Fruit fly (Drosophila melanogaster): ENCODE measurements around the gene Galk.

The Galk gene

dm6 chr3L:8953199-8953956 is 32.5 kb downstream of the Galk start (continued):
- peak; percentile 57; the same call in 2 of the 3 replicates for TF ChIP-seq Opbp (GFP tag; IDR thresholded peaks at IDR 0.05; ENCODE audit: partially characterized antibody)
- no peak for TF ChIP-seq CG3995 (GFP tag; optimal IDR thresholded peaks at IDR 0.05)
- no peak for TF ChIP-seq usp (GFP tag; optimal IDR thresholded peaks at IDR 0.05)
- no peak for TF ChIP-seq ab (GFP tag; optimal IDR thresholded peaks at IDR 0.05)
- TF ChIP-seq CTCF (GFP tag; optimal IDR thresholded peaks at IDR 0.05): peak; percentile 28
- no peak for TF ChIP-seq ttk (GFP tag; IDR thresholded peaks at IDR 0.05)
- no peak for TF ChIP-seq CG5245 (GFP tag; optimal IDR thresholded peaks at IDR 0.05)
- TF ChIP-seq Nf-YA (GFP tag; IDR thresholded peaks at IDR 0.05): no peak
- peak; percentile 37 for TF ChIP-seq az2 (GFP tag; optimal IDR thresholded peaks at IDR 0.05)
- no peak for TF ChIP-seq p53 (GFP tag; optimal IDR thresholded peaks at IDR 0.05)
- TF ChIP-seq CG9727 (GFP tag; optimal IDR thresholded peaks at IDR 0.05): peak; percentile 63
- TF ChIP-seq CG17802 (tag; optimal IDR thresholded peaks at IDR 0.05): no peak
- no peak for TF ChIP-seq CG7963 (GFP tag; IDR thresholded peaks at IDR 0.05; ENCODE audit: partially characterized antibody)
- no peak for TF ChIP-seq bowl (GFP tag; IDR thresholded peaks at IDR 0.05)
- TF ChIP-seq Ets65A (GFP tag): peak; percentile 46
- peak; percentile 27; the same call in 1 of the 2 replicates for TF ChIP-seq ato (GFP tag; IDR thresholded peaks at IDR 0.05; ENCODE audit: partially characterized antibody)
- no peak for TF ChIP-seq jigr1 (GFP tag; IDR thresholded peaks at IDR 0.05)
- no peak for TF ChIP-seq tna (GFP tag; IDR thresholded peaks at IDR 0.05; ENCODE audit: partially characterized antibody)
- peak; percentile 62 for TF ChIP-seq CG10209 (GFP tag; optimal IDR thresholded peaks at IDR 0.05)
- TF ChIP-seq vnd (GFP tag; IDR thresholded peaks at IDR 0.05; ENCODE audit: partially characterized antibody): peak; percentile 26; the same call in 1 of the 3 replicates
- no peak for TF ChIP-seq CG11560 (tag; IDR thresholded peaks at IDR 0.05)
- peak; percentile 34; the same call in 1 of the 2 replicates for TF ChIP-seq CG31224 (GFP tag; IDR thresholded peaks at IDR 0.05)
- TF ChIP-seq tx (GFP tag; optimal IDR thresholded peaks at IDR 0.05): peak; percentile 50
- peak; percentile 30 for TF ChIP-seq tap (tag; optimal IDR thresholded peaks at IDR 0.05)
- TF ChIP-seq oc (tag; optimal IDR thresholded peaks at IDR 0.05): peak; percentile 27
- TF ChIP-seq seq (GFP tag; IDR thresholded peaks at IDR 0.05): no peak
- TF ChIP-seq CG11695 (GFP tag; IDR thresholded peaks at IDR 0.05): peak; percentile 50; the same call in 1 of the 3 replicates
- no peak for TF ChIP-seq rib (GFP tag; IDR thresholded peaks at IDR 0.05)
- peak; percentile 4 for TF ChIP-seq kah (GFP tag; optimal IDR thresholded peaks at IDR 0.05)
- TF ChIP-seq CoRest (tag; optimal IDR thresholded peaks at IDR 0.05): peak; percentile 82
- no peak for TF ChIP-seq Neu2 (GFP tag; optimal IDR thresholded peaks at IDR 0.05; ENCODE audit: borderline replicate concordance)
- TF ChIP-seq croc (GFP tag; conservative IDR thresholded peaks at IDR 0.05): peak; percentile 23; the same call in 2 of the 3 replicates
- TF ChIP-seq CG16779 (GFP tag; IDR thresholded peaks at IDR 0.05): no peak
- peak; percentile 24 for TF ChIP-seq CG13775 (GFP tag; optimal IDR thresholded peaks at IDR 0.05)
- TF ChIP-seq Gug (GFP tag; IDR thresholded peaks at IDR 0.05): 0 out of 4 replicates have a peak, but pooled peaks have one; percentile 8
- TF ChIP-seq CG8281 (tag; optimal IDR thresholded peaks at IDR 0.05): peak; percentile 42
- peak; percentile 42; the same call in 1 of the 2 replicates for TF ChIP-seq amos (GFP tag; IDR thresholded peaks at IDR 0.05; ENCODE audit: partially characterized antibody)
- TF ChIP-seq CG7556 (GFP tag; optimal IDR thresholded peaks at IDR 0.05): peak; percentile 84
- no peak for TF ChIP-seq Gsc (GFP tag; IDR thresholded peaks at IDR 0.05)
- peak; percentile 25 for TF ChIP-seq slbo (GFP tag; IDR thresholded peaks at IDR 0.05)
- no peak for TF ChIP-seq Lim3 (GFP tag; IDR thresholded peaks at IDR 0.05)
- TF ChIP-seq ERR (GFP tag; optimal IDR thresholded peaks at IDR 0.05): no peak
- peak; percentile 30; the same call in 1 of the 2 replicates for TF ChIP-seq CG14014 (GFP tag; IDR thresholded peaks at IDR 0.05)
- TF ChIP-seq CG15011 (GFP tag; optimal IDR thresholded peaks at IDR 0.05): peak; percentile 57
- peak; percentile 52 for TF ChIP-seq Rfx (GFP tag; IDR thresholded peaks at IDR 0.05)
- TF ChIP-seq so (GFP tag; IDR thresholded peaks at IDR 0.05): no peak
- TF ChIP-seq CG6854 (GFP tag; optimal IDR thresholded peaks at IDR 0.05): peak; percentile 57
- peak; percentile 2 for TF ChIP-seq CG7928 (GFP tag; optimal IDR thresholded peaks at IDR 0.05)
- TF ChIP-seq cg (GFP tag; optimal IDR thresholded peaks at IDR 0.05): no peak
- TF ChIP-seq z (GFP tag; IDR thresholded peaks at IDR 0.05): no peak
